Worm (Caenorhabditis elegans) whole organism, L1 larva: Measurements from ENCODE around the gene F37A8.1.

ENCODE experiments used
- C16A3.4 ChIP-seq: fragments of 150-350 bp; optimal IDR thresholded peaks from 2 replicates; lab custom pipeline; 2014; ENCODE audit warnings: missing biosample characterization, missing genetic modification characterization
- C34B4.2 ChIP-seq: sonication (generic microtip); optimal IDR thresholded peaks from 2 replicates; lab custom pipeline; 2017; ENCODE audit warnings: mild to moderate bottlenecking, missing genetic modification characterization, missing compliant biosample characterization
- F16B12.6 ChIP-seq: fragments of 150-350 bp; optimal IDR thresholded peaks from 2 replicates; lab custom pipeline; 2014; ENCODE audit warnings: missing biosample characterization, missing genetic modification characterization
- ama-1 ChIP-seq: fragments of 150-350 bp; optimal IDR thresholded peaks from 2 replicates; lab custom pipeline; 2014
- ceh-8 ChIP-seq: fragments of 200-800 bp; sonication (Bioruptor generic); optimal IDR thresholded peaks from 2 replicates; lab custom pipeline; 2018; ENCODE audit warnings: mild to moderate bottlenecking, missing genetic modification characterization, moderate library complexity, missing compliant biosample characterization
- ceh-82 ChIP-seq, 3 experiments: fragments of 150-350 bp in 1 of 3; sonication (generic microtip) in 2 of 3; optimal IDR thresholded peaks; 2 replicates each; lab custom pipeline; 2014 to 2017; ENCODE audit warnings: missing biosample characterization in 3 of 3, missing genetic modification characterization in 3 of 3
- ceh-88 ChIP-seq: fragments of 200-800 bp; sonication (Bioruptor generic); IDR thresholded peaks from 2 replicates; pipeline ENCODE4 v1.3.6; 2022; ENCODE audit warnings: missing genetic modification characterization, missing compliant biosample characterization
- ceh-90 ChIP-seq: sonication (generic microtip); optimal IDR thresholded peaks from 2 replicates; lab custom pipeline; 2016; ENCODE audit warnings: missing genetic modification characterization, missing compliant biosample characterization
- ces-1 ChIP-seq: fragments of 150-350 bp; optimal IDR thresholded peaks from 2 replicates; lab custom pipeline; 2014; ENCODE audit warnings: missing biosample characterization, missing genetic modification reagents, missing genetic modification characterization
- dpl-1 ChIP-seq, 3 experiments: fragments of 150-350 bp in 2 of 3; sonication (generic microtip) in 1 of 3; optimal IDR thresholded peaks; 2 replicates each; lab custom pipeline; 2014 to 2017; ENCODE audit warnings: missing biosample characterization in 3 of 3, missing genetic modification characterization in 3 of 3, missing genetic modification reagents in 3 of 3
- efl-1 ChIP-seq, 4 experiments: fragments of 150-350 bp; optimal IDR thresholded peaks in 3 of 4; peaks in 1 of 4; 1 replicate in 1 of 4; 2 replicates in 3 of 4; lab custom pipeline; 2014; ENCODE audit warnings: missing biosample characterization in 2 of 4, missing genetic modification characterization in 2 of 4, missing genetic modification reagents in 2 of 4
- efl-3 ChIP-seq: fragments of 200-800 bp; sonication (Bioruptor generic); optimal IDR thresholded peaks from 2 replicates; lab custom pipeline; 2018; ENCODE audit warnings: mild to moderate bottlenecking, missing genetic modification characterization, missing compliant biosample characterization
- egl-13 ChIP-seq: sonication (generic microtip); optimal IDR thresholded peaks from 2 replicates; lab custom pipeline; 2016; ENCODE audit warnings: missing genotype, missing genetic modification reagents, missing genetic modification characterization, missing compliant biosample characterization
- egl-27 ChIP-seq, 2 experiments: fragments of 150-350 bp in 1 of 2; sonication (generic microtip); optimal IDR thresholded peaks; 3 replicates each; lab custom pipeline; 2017 to 2018; ENCODE audit warnings: missing biosample characterization in 2 of 2, missing genetic modification characterization in 2 of 2, missing genetic modification reagents in 2 of 2
- fkh-10 ChIP-seq: sonication (generic microtip); optimal IDR thresholded peaks from 2 replicates; lab custom pipeline; 2017; ENCODE audit warnings: missing biosample characterization, missing genetic modification reagents, missing genetic modification characterization
- fkh-8 ChIP-seq: sonication (generic microtip); optimal IDR thresholded peaks from 2 replicates; lab custom pipeline; 2016; ENCODE audit warnings: mild to moderate bottlenecking, missing genetic modification characterization, missing compliant biosample characterization
- fos-1 ChIP-seq: fragments of 150-350 bp; optimal IDR thresholded peaks from 2 replicates; lab custom pipeline; 2014; ENCODE audit warnings: missing biosample characterization, missing genetic modification characterization
- hlh-17 ChIP-seq: fragments of 200-800 bp; sonication (Bioruptor generic); optimal IDR thresholded peaks from 2 replicates; lab custom pipeline; 2018; ENCODE audit warnings: missing genetic modification characterization, mild to moderate bottlenecking, missing compliant biosample characterization, moderate library complexity, borderline replicate concordance
- hpl-2 ChIP-seq: fragments of 150-350 bp; optimal IDR thresholded peaks from 2 replicates; lab custom pipeline; 2014; ENCODE audit warnings: missing biosample characterization, missing genetic modification reagents, missing genetic modification characterization
- isw-1 ChIP-seq: fragments of 200-800 bp; sonication (Bioruptor generic); IDR thresholded peaks from 2 replicates; pipeline ENCODE4 v1.3.6; 2022; ENCODE audit warnings: missing genetic modification characterization, missing compliant biosample characterization
- jun-1 ChIP-seq: fragments of 150-350 bp; optimal IDR thresholded peaks from 2 replicates; lab custom pipeline; 2014; ENCODE audit warnings: missing biosample characterization, missing genetic modification reagents, missing genetic modification characterization
- lin-14 ChIP-seq: fragments of 200-800 bp; sonication (Bioruptor generic); optimal IDR thresholded peaks from 2 replicates; lab custom pipeline; 2018; ENCODE audit warnings: mild to moderate bottlenecking, missing genetic modification characterization, moderate library complexity, missing compliant biosample characterization
- lir-3 ChIP-seq: sonication (generic microtip); optimal IDR thresholded peaks from 2 replicates; lab custom pipeline; 2016; ENCODE audit warnings: mild to moderate bottlenecking, missing genetic modification characterization, moderate library complexity, missing compliant biosample characterization; ENCODE audit not compliant: poor library complexity
- lsy-2 ChIP-seq, 2 experiments: fragments of 150-350 bp; optimal IDR thresholded peaks; 2 replicates each; lab custom pipeline; 2014; ENCODE audit warnings: missing biosample characterization in 2 of 2, missing genetic modification characterization in 2 of 2
- mab-9 ChIP-seq: fragments of 200-800 bp; sonication (Bioruptor generic); IDR thresholded peaks from 2 replicates; pipeline ENCODE4 v1.3.6; 2022; ENCODE audit warnings: missing genetic modification reagents, missing genetic modification characterization, missing compliant biosample characterization
- mef-2 ChIP-seq: fragments of 150-350 bp; optimal IDR thresholded peaks from 2 replicates; lab custom pipeline; 2014; ENCODE audit warnings: missing biosample characterization, missing genetic modification characterization
- mep-1 ChIP-seq: fragments of 150-350 bp; optimal IDR thresholded peaks from 2 replicates; lab custom pipeline; 2014; ENCODE audit warnings: missing biosample characterization, missing genetic modification characterization
- nhr-11 ChIP-seq: fragments of 150-350 bp; optimal IDR thresholded peaks from 2 replicates; lab custom pipeline; 2014; ENCODE audit warnings: missing biosample characterization, missing genetic modification characterization
- nhr-12 ChIP-seq: sonication (generic microtip); optimal IDR thresholded peaks from 2 replicates; lab custom pipeline; 2017; ENCODE audit warnings: missing biosample characterization, missing genetic modification characterization
- nhr-20 ChIP-seq: sonication (generic microtip); optimal IDR thresholded peaks from 2 replicates; lab custom pipeline; 2016; ENCODE audit warnings: mild to moderate bottlenecking, missing genetic modification characterization, missing compliant biosample characterization
- nhr-237 ChIP-seq: fragments of 150-350 bp; optimal IDR thresholded peaks from 2 replicates; lab custom pipeline; 2014; ENCODE audit warnings: missing biosample characterization, missing genetic modification characterization
- nhr-71 ChIP-seq: sonication (generic microtip); optimal IDR thresholded peaks from 2 replicates; lab custom pipeline; 2016; ENCODE audit warnings: mild to moderate bottlenecking, missing genetic modification characterization, moderate library complexity, missing compliant biosample characterization
- nhr-85 ChIP-seq: sonication (generic microtip); peaks from one replicate; lab custom pipeline; 2016; ENCODE audit warnings: missing genetic modification characterization, inconsistent platforms, missing compliant biosample characterization
- nhr-90 ChIP-seq: sonication (generic microtip); optimal IDR thresholded peaks from 2 replicates; lab custom pipeline; 2016; ENCODE audit warnings: mild to moderate bottlenecking, missing genetic modification characterization, missing compliant biosample characterization; ENCODE audit not compliant: poor library complexity
- pag-3 ChIP-seq: sonication (generic microtip); optimal IDR thresholded peaks from 2 replicates; lab custom pipeline; 2017; ENCODE audit warnings: missing genetic modification characterization, mild to moderate bottlenecking, missing compliant biosample characterization, antibody characterized with exemption, borderline replicate concordance; ENCODE audit not compliant: insufficient read depth
- pax-3 ChIP-seq: fragments of 200-800 bp; sonication (Bioruptor generic); optimal IDR thresholded peaks from 2 replicates; lab custom pipeline; 2018; ENCODE audit warnings: mild to moderate bottlenecking, missing genetic modification characterization, moderate library complexity, missing compliant biosample characterization
- pqm-1 ChIP-seq: sonication (generic microtip); optimal IDR thresholded peaks from 3 replicates; lab custom pipeline; 2017; ENCODE audit warnings: missing biosample characterization, missing genetic modification characterization
- snu-23 ChIP-seq: sonication (generic microtip); optimal IDR thresholded peaks from 2 replicates; lab custom pipeline; 2016; ENCODE audit warnings: missing genetic modification characterization, missing compliant biosample characterization
- sox-4 ChIP-seq: sonication (generic microtip); optimal IDR thresholded peaks from 2 replicates; lab custom pipeline; 2016; ENCODE audit warnings: missing genetic modification characterization, missing compliant biosample characterization
- sup-37 ChIP-seq: fragments of 200-800 bp; sonication (Bioruptor generic); optimal IDR thresholded peaks from 2 replicates; lab custom pipeline; 2018; ENCODE audit warnings: mild to moderate bottlenecking, missing genetic modification characterization, missing compliant biosample characterization
- tbx-2 ChIP-seq: sonication (generic microtip); optimal IDR thresholded peaks from 2 replicates; lab custom pipeline; 2016; ENCODE audit warnings: missing genetic modification characterization, missing compliant biosample characterization
- unc-30 ChIP-seq: sonication (generic microtip); optimal IDR thresholded peaks from 2 replicates; lab custom pipeline; 2017; ENCODE audit warnings: missing biosample characterization, missing genetic modification characterization
- unc-62 ChIP-seq: fragments of 150-350 bp; optimal IDR thresholded peaks from 2 replicates; lab custom pipeline; 2014; ENCODE audit warnings: missing biosample characterization, missing genetic modification reagents, missing genetic modification characterization
- zag-1 ChIP-seq: fragments of 150-350 bp; optimal IDR thresholded peaks from 2 replicates; lab custom pipeline; 2014; ENCODE audit warnings: missing biosample characterization, missing genetic modification characterization
- zip-4 ChIP-seq: fragments of 200-800 bp; sonication (Bioruptor generic); optimal IDR thresholded peaks from 2 replicates; lab custom pipeline; 2018; ENCODE audit warnings: mild to moderate bottlenecking, missing genetic modification characterization, moderate library complexity, missing compliant biosample characterization
- ztf-11 ChIP-seq, 2 experiments: sonication (generic microtip); optimal IDR thresholded peaks; 2 replicates each; lab custom pipeline; 2016 to 2017; ENCODE audit warnings: missing genetic modification characterization in 2 of 2, missing biosample characterization in 1 of 2, missing compliant biosample characterization in 1 of 2

F37A8.1 gene

DNA sequence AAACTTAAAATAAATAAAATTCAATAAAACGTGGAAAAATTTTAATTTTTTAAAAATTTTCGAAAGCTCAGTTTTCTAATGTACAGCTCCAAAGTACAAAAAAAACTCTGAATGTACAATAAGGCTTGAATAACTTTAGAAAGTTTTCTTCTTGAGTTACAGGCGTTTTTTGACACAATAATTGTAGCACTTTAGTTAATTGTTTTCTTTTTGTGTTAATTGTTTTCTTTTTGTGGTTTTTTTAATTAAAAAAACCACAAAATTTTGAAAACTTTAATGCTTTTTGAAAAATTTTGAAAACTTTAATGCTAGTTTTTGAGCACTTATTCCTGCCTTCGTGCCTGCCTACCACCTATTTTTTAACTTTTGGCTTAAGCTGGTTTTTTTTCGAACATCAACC, 36.0 kb downstream of the F37A8.1 start, which contains the start of gene R10E9.2:
Gene R10E9.2, minus strand, starts transcription at position 101 of the 400 bp plus-strand sequence.
- TF ChIP-seq nhr-85 (tag; lab: Kevin White, UChicago): peak; percentile 36
- TF ChIP-seq nhr-237 (tag; lab: Kevin White, UChicago): no peak

DNA sequence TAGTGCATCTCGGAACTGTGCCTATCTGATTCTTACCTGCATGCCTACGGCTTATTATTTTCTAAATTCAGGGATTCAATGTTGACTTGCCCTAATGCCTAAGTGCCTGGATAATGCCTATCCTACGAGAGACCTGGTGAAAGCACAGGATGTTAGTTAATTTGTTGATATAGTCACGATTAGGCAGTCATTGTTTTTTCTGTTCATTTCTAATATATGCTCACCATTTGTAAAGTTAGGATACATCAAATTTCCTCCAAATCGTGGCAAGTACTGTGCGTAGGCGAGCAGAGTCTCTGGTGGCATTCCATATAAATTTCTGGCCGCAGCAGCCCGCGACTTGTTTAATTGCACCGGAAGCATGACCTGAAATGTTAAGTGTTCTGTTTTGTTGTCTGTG, 37.9 kb downstream of the F37A8.1 start:
- TF ChIP-seq zag-1 (tag; lab: Kevin White, UChicago) (no peak), sox-4 (tag; lab: Kevin White, UChicago) (no peak), egl-13 (tag; lab: Kevin White, UChicago) (no peak), ztf-11 (tag; optimal IDR thresholded peaks at IDR 0.05; lab: Kevin White, UChicago) (no peak), ceh-82 (tag; optimal IDR thresholded peaks at IDR 0.05; lab: Kevin White, UChicago) (no peak), ama-1 (lab: Kevin White, UChicago) (no peak), F16B12.6 (no peak), isw-1 (GFP tag; lab: Robert Waterston, UW) (no peak), C34B4.2 (no peak), unc-62 (GFP tag; lab: Kevin White, UChicago) (no peak), hpl-2 (no peak), snu-23 (GFP tag; lab: Kevin White, UChicago) (no peak), fkh-8 (tag; lab: Kevin White, UChicago) (no peak), zip-4 (GFP tag; lab: Kevin White, UChicago) (no peak)

DNA sequence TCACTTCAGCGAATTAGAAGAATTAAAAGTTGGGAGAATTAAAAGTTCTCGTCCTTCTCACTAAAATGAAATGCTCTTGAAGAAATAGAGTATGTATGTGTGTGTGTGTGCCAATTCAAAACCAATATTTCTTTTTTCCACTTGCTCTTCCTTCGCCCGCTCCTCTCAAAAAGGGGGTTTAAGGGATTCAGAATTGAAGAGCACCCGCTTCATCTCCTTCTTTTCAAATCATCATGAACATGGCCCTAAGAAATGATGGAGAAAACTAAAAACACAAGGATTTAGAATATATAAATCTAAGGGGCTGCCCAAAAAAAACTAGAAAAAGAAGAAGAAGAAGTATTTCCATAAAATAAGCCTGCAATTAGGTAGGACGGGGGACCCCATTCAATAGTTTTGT, 40.9 kb downstream of the F37A8.1 start:
- TF ChIP-seq sup-37 (GFP tag; lab: Kevin White, UChicago): no peak
- no peak for TF ChIP-seq ztf-11 (tag; optimal IDR thresholded peaks at IDR 0.05; lab: Kevin White, UChicago)
- TF ChIP-seq mef-2: no peak
- no peak for TF ChIP-seq nhr-90 (tag; lab: Kevin White, UChicago)
- TF ChIP-seq mep-1: no peak
- no peak for TF ChIP-seq nhr-11
- TF ChIP-seq pax-3 (tag; lab: Kevin White, UChicago): no peak
- peak; percentile 45 for TF ChIP-seq lin-14 (GFP tag; lab: Kevin White, UChicago)
- no peak for TF ChIP-seq ceh-88 (GFP tag; lab: Robert Waterston, UW)
- no peak for TF ChIP-seq unc-30 (tag; lab: Kevin White, UChicago)
- no peak for TF ChIP-seq efl-1 (optimal IDR thresholded peaks at IDR 0.05; lab: Kevin White, UChicago)
- peak in 1 of 2 experiments; percentile 61 for TF ChIP-seq efl-1 (GFP tag; optimal IDR thresholded peaks at IDR 0.05 in 1 of 2; lab: Kevin White, UChicago)
- no peak for TF ChIP-seq pag-3 (tag; lab: Kevin White, UChicago)

DNA sequence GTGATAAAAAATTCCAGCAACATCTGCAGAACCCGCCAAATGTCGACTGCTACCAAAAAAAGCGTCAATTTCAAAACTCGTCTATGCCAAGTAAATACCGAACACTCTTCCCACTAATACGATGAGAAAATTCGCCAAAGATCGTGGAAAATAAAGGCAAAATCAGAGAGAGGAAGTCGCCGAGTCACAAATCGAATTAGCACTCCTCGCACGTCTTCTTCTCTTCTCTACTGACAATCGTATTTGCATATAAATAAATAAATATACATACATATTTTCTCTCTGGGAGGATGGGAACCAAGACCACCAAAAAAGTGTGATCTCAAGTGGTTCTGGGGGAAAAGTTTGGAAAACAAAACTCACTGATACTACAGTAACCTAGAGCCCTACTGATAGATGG, 42.2 kb downstream of the F37A8.1 start:
- TF ChIP-seq mab-9 (GFP tag; lab: Robert Waterston, UW): no peak
- TF ChIP-seq egl-27 (tag; optimal IDR thresholded peaks at IDR 0.05; lab: Kevin White, UChicago): no peak
- TF ChIP-seq jun-1: no peak
- TF ChIP-seq tbx-2 (tag; lab: Kevin White, UChicago): no peak
- no peak for TF ChIP-seq efl-1 (optimal IDR thresholded peaks at IDR 0.05; lab: Kevin White, UChicago)
- TF ChIP-seq efl-1 (GFP tag; optimal IDR thresholded peaks at IDR 0.05 in 1 of 2; lab: Kevin White, UChicago): no peak
- no peak for TF ChIP-seq C16A3.4
- no peak for TF ChIP-seq nhr-11
- no peak for TF ChIP-seq hlh-17 (GFP tag; lab: Kevin White, UChicago)
- peak; percentile 3 for TF ChIP-seq ces-1 (GFP tag; lab: Kevin White, UChicago)
- TF ChIP-seq efl-3 (GFP tag; lab: Kevin White, UChicago): no peak
- TF ChIP-seq pqm-1 (tag; lab: Kevin White, UChicago): no peak
- TF ChIP-seq fos-1 (tag; lab: Kevin White, UChicago): no peak
- TF ChIP-seq ceh-8 (GFP tag; lab: Kevin White, UChicago): peak; percentile 26
- TF ChIP-seq lir-3 (tag; lab: Kevin White, UChicago): no peak
- TF ChIP-seq nhr-12: no peak
- TF ChIP-seq F16B12.6: no peak
- no peak for TF ChIP-seq ceh-90 (tag; lab: Kevin White, UChicago)
- TF ChIP-seq dpl-1 (GFP tag; optimal IDR thresholded peaks at IDR 0.05; lab: Kevin White, UChicago): no peak
- TF ChIP-seq nhr-20 (tag; lab: Kevin White, UChicago): no peak
- TF ChIP-seq lsy-2 (tag; optimal IDR thresholded peaks at IDR 0.05; lab: Kevin White, UChicago): no peak
- no peak for TF ChIP-seq hpl-2
- no peak for TF ChIP-seq ama-1 (lab: Kevin White, UChicago)
- TF ChIP-seq nhr-71 (tag; lab: Kevin White, UChicago): no peak
- peak; percentile 40 for TF ChIP-seq fkh-10
- peak; percentile 50 for TF ChIP-seq lin-14 (GFP tag; lab: Kevin White, UChicago)
- TF ChIP-seq unc-62 (GFP tag; lab: Kevin White, UChicago): no peak
